Worm (Caenorhabditis elegans) whole organism, L1 larva: Measurements from ENCODE around the gene T27E7.5.

Source experiments
- efl-1 ChIP-seq, 4 experiments: fragments of 150-350 bp; optimal IDR thresholded peaks in 3 of 4; peaks in 1 of 4; 1 replicate in 1 of 4; 2 replicates in 3 of 4; lab custom pipeline; 2014; ENCODE audit warnings: missing biosample characterization in 2 of 4, missing genetic modification characterization in 2 of 4, missing genetic modification reagents in 2 of 4
- mdl-1 ChIP-seq, 2 experiments: fragments of 150-350 bp; optimal IDR thresholded peaks; 2 replicates each; lab custom pipeline; 2014 to 2017; ENCODE audit warnings: missing biosample characterization in 2 of 2, missing genetic modification characterization in 2 of 2, inconsistent platforms in 1 of 2
- nhr-90 ChIP-seq: sonication (generic microtip); optimal IDR thresholded peaks from 2 replicates; lab custom pipeline; 2016; ENCODE audit warnings: mild to moderate bottlenecking, missing genetic modification characterization, missing compliant biosample characterization; ENCODE audit not compliant: poor library complexity
- pqm-1 ChIP-seq: sonication (generic microtip); optimal IDR thresholded peaks from 3 replicates; lab custom pipeline; 2017; ENCODE audit warnings: missing biosample characterization, missing genetic modification characterization

DNA sequence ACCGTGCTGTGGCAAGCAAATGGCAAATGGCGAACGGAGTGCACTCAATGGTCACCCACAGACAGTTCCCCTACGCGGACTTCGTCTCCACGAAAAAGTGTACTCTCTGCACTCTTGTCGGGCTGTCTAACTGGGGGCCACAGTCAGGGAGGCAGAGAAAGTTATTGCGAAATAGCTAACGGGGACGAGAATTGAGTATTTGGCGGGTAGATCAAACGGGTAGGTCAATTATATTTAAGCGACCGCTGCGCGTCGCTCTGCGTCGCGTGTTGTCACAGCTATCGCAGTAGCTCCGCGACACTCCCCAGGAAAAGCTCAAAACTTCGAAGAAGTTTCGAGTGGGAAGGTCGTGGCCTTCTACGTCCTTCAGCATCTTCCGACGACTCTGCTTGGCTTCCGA, 4.6 kb upstream of the T27E7.5 start:
- no peak for TF ChIP-seq nhr-90 (tag; lab: Kevin White, UChicago)
- no peak for TF ChIP-seq mdl-1 (tag; optimal IDR thresholded peaks at IDR 0.05; lab: Kevin White, UChicago)
- TF ChIP-seq efl-1 (optimal IDR thresholded peaks at IDR 0.05; lab: Kevin White, UChicago): peak in 1 of 2 experiments; percentile 43
- TF ChIP-seq efl-1 (GFP tag; optimal IDR thresholded peaks at IDR 0.05 in 1 of 2; lab: Kevin White, UChicago): peak in 1 of 2 experiments; percentile 45
- TF ChIP-seq pqm-1: no peak
